Fruit fly (Drosophila melanogaster) whole organism, embryonic: ENCODE measurements around the gene CG10031.

Experiments
- ATbp ChIP-seq: fragments of 200-800 bp; sonication (Bioruptor generic); optimal IDR thresholded peaks from 2 replicates; lab custom pipeline; 2017; ENCODE audit warnings: missing biosample characterization, mild to moderate bottlenecking, missing genetic modification characterization, missing genetic modification reagents
- Atf-2 ChIP-seq: fragments of 200-800 bp; sonication (Bioruptor generic); optimal IDR thresholded peaks from 2 replicates; lab custom pipeline; 2016; ENCODE audit warnings: missing biosample characterization, missing genetic modification characterization
- BtbVII ChIP-seq: fragments of 200-800 bp; sonication (Bioruptor generic); optimal IDR thresholded peaks from 3 replicates; lab custom pipeline; 2017; ENCODE audit warnings: missing biosample characterization, mild to moderate bottlenecking, missing genetic modification characterization
- CG10431 ChIP-seq: fragments of 200-800 bp; sonication (Bioruptor generic); optimal IDR thresholded peaks from 3 replicates; lab custom pipeline; 2018; ENCODE audit warnings: missing biosample characterization, mild to moderate bottlenecking, missing genetic modification characterization
- CG15269 ChIP-seq: fragments of 200-800 bp; sonication (Bioruptor generic); optimal IDR thresholded peaks from 2 replicates; lab custom pipeline; 2018; ENCODE audit warnings: missing biosample characterization, mild to moderate bottlenecking, missing genetic modification characterization, moderate library complexity
- CG15601 ChIP-seq: fragments of 200-800 bp; sonication (Bioruptor generic); optimal IDR thresholded peaks from 3 replicates; lab custom pipeline; 2019; ENCODE audit warnings: missing biosample characterization, mild to moderate bottlenecking, missing genetic modification characterization, moderate library complexity
- CG1792 ChIP-seq: fragments of 200-800 bp; sonication (Bioruptor generic); optimal IDR thresholded peaks from 2 replicates; lab custom pipeline; 2016; ENCODE audit warnings: missing biosample characterization, missing genetic modification characterization
- CG18011 ChIP-seq: fragments of 200-800 bp; sonication (Bioruptor generic); optimal IDR thresholded peaks from 2 replicates; lab custom pipeline; 2017; ENCODE audit warnings: missing biosample characterization, missing genetic modification characterization, mild to moderate bottlenecking, moderate library complexity, missing genotype
- CG2889 ChIP-seq: fragments of 200-800 bp; sonication (Bioruptor generic); IDR thresholded peaks from 3 replicates; pipeline ENCODE4 v1.3.6; 2022; ENCODE audit warnings: missing biosample characterization, missing genetic modification characterization
- CG30431 ChIP-seq: fragments of 200-800 bp; sonication (Bioruptor generic); optimal IDR thresholded peaks from 2 replicates; lab custom pipeline; 2017; ENCODE audit warnings: missing biosample characterization, missing genetic modification characterization
- CG32772 ChIP-seq: fragments of 200-800 bp; sonication (Bioruptor generic); IDR thresholded peaks from 2 replicates; pipeline ENCODE4 v1.3.6; 2022; ENCODE audit warnings: missing biosample characterization, missing genetic modification characterization
- CG34376 ChIP-seq: fragments of 200-800 bp; sonication (Bioruptor generic); optimal IDR thresholded peaks from 2 replicates; lab custom pipeline; 2018; ENCODE audit warnings: missing biosample characterization, mild to moderate bottlenecking, missing genetic modification characterization
- CG42726 ChIP-seq: fragments of 200-800 bp; sonication (Bioruptor generic); IDR thresholded peaks from 2 replicates; pipeline ENCODE4 v1.3.6; 2022; ENCODE audit warnings: missing biosample characterization, missing genetic modification characterization; ENCODE audit not compliant: partially characterized antibody
- CG4282 ChIP-seq: fragments of 200-800 bp; sonication (Bioruptor generic); optimal IDR thresholded peaks from 2 replicates; lab custom pipeline; 2016; ENCODE audit warnings: missing biosample characterization, missing genetic modification characterization
- CG4404 ChIP-seq: fragments of 200-800 bp; sonication (Bioruptor generic); IDR thresholded peaks from 2 replicates; pipeline ENCODE4 v1.3.6; 2022; ENCODE audit warnings: missing biosample characterization, missing genetic modification characterization
- CG4617 ChIP-seq: fragments of 200-800 bp; sonication (Bioruptor generic); optimal IDR thresholded peaks from 3 replicates; lab custom pipeline; 2016; ENCODE audit warnings: missing biosample characterization, missing genetic modification characterization, borderline replicate concordance
- CG8290 ChIP-seq, 3 experiments: fragments of 200-800 bp; sonication (Bioruptor generic); optimal IDR thresholded peaks; 2 replicates each; lab custom pipeline; 2016 to 2019; ENCODE audit warnings: missing biosample characterization in 3 of 3, missing genetic modification characterization in 3 of 3, mild to moderate bottlenecking in 2 of 3, moderate library complexity in 1 of 3
- CG8388 ChIP-seq: fragments of 200-800 bp; sonication (Bioruptor generic); optimal IDR thresholded peaks from 2 replicates; lab custom pipeline; 2019; ENCODE audit warnings: missing biosample characterization, mild to moderate bottlenecking, missing genetic modification characterization, moderate library complexity
- CG9609 ChIP-seq: fragments of 200-800 bp; sonication (Bioruptor generic); optimal IDR thresholded peaks from 3 replicates; lab custom pipeline; 2016; ENCODE audit warnings: missing biosample characterization, missing genetic modification characterization
- CTCF ChIP-seq: fragments of 200-800 bp; sonication (Bioruptor generic); optimal IDR thresholded peaks from 2 replicates; lab custom pipeline; 2017; ENCODE audit warnings: missing biosample characterization, mild to moderate bottlenecking, missing genetic modification characterization, moderate library complexity
- D19B ChIP-seq: fragments of 200-800 bp; sonication (Bioruptor generic); optimal IDR thresholded peaks from 2 replicates; lab custom pipeline; 2017; ENCODE audit warnings: missing biosample characterization, mild to moderate bottlenecking, missing genetic modification characterization
- Dad ChIP-seq: fragments of 200-800 bp; sonication (Bioruptor generic); optimal IDR thresholded peaks from 3 replicates; lab custom pipeline; 2016; ENCODE audit warnings: missing biosample characterization, missing genetic modification characterization
- Dip3 ChIP-seq: fragments of 200-800 bp; sonication (Bioruptor generic); optimal IDR thresholded peaks from 3 replicates; lab custom pipeline; 2016; ENCODE audit warnings: missing biosample characterization, missing genetic modification characterization
- Gsc ChIP-seq: fragments of 200-800 bp; sonication (Bioruptor generic); IDR thresholded peaks from 2 replicates; pipeline ENCODE4 v1.3.6; 2022; ENCODE audit warnings: missing biosample characterization, missing genetic modification characterization
- Gug ChIP-seq: fragments of 200-800 bp; sonication (Bioruptor generic); IDR thresholded peaks from 4 replicates; pipeline ENCODE4 v1.3.6; 2022; ENCODE audit warnings: missing biosample characterization, missing genetic modification characterization
- Hmx ChIP-seq: fragments of 200-800 bp; sonication (Bioruptor generic); optimal IDR thresholded peaks from 2 replicates; lab custom pipeline; 2016; ENCODE audit warnings: missing biosample characterization, missing genetic modification characterization
- Lhr ChIP-seq: fragments of 200-800 bp; sonication (Bioruptor generic); optimal IDR thresholded peaks from 3 replicates; lab custom pipeline; 2017; ENCODE audit warnings: mild to moderate bottlenecking, missing biosample characterization, missing genetic modification reagents, missing genetic modification characterization
- Lpt ChIP-seq: fragments of >200 bp; optimal IDR thresholded peaks from 2 replicates; lab custom pipeline; 2018; ENCODE audit warnings: missing biosample characterization, missing genetic modification characterization
- NfI ChIP-seq: fragments of 200-800 bp; sonication (Bioruptor generic); optimal IDR thresholded peaks from 3 replicates; lab custom pipeline; 2018; ENCODE audit warnings: missing biosample characterization, mild to moderate bottlenecking, missing genetic modification characterization, moderate library complexity
- Ravus ChIP-seq: fragments of 200-800 bp; sonication (Bioruptor generic); IDR thresholded peaks from 2 replicates; pipeline ENCODE4 v1.3.6; 2022; ENCODE audit warnings: missing biosample characterization, missing genetic modification characterization
- Scr ChIP-seq: fragments of 200-800 bp; sonication (Bioruptor generic); IDR thresholded peaks from 2 replicates; pipeline ENCODE4 v1.3.6; 2022; ENCODE audit warnings: missing biosample characterization, missing genetic modification characterization; ENCODE audit not compliant: partially characterized antibody
- Tbp ChIP-seq: fragments of >200 bp; optimal IDR thresholded peaks from 2 replicates; lab custom pipeline; 2018; ENCODE audit warnings: missing biosample characterization, missing genetic modification characterization
- az2 ChIP-seq: fragments of 200-800 bp; sonication (Bioruptor generic); optimal IDR thresholded peaks from 3 replicates; lab custom pipeline; 2016; ENCODE audit warnings: missing biosample characterization, missing genetic modification characterization
- dmrt11E ChIP-seq: fragments of 200-800 bp; sonication (Bioruptor generic); optimal IDR thresholded peaks from 3 replicates; lab custom pipeline; 2018; ENCODE audit warnings: missing biosample characterization, mild to moderate bottlenecking, missing genetic modification characterization, moderate library complexity
- fru ChIP-seq: fragments of >200 bp; optimal IDR thresholded peaks from 2 replicates; lab custom pipeline; 2017
- ftz-f1 ChIP-seq: fragments of 200-800 bp; sonication (Bioruptor generic); optimal IDR thresholded peaks from 2 replicates; lab custom pipeline; 2016; ENCODE audit warnings: missing biosample characterization, missing genetic modification characterization
- hkb ChIP-seq, 2 experiments: fragments of 200-800 bp in 1 of 2; fragments of >200 bp in 1 of 2; sonication (Bioruptor generic) in 1 of 2; IDR thresholded peaks in 1 of 2; optimal IDR thresholded peaks in 1 of 2; 2 replicates each; pipeline versions ENCODE4 v1.3.6 to Lab custom; 2017 to 2022; ENCODE audit warnings: missing biosample characterization in 1 of 2, missing genetic modification characterization in 1 of 2
- kay ChIP-seq: fragments of 200-800 bp; sonication (Bioruptor generic); optimal IDR thresholded peaks from 2 replicates; lab custom pipeline; 2016; ENCODE audit warnings: missing biosample characterization, missing genetic modification characterization
- mam ChIP-seq: fragments of 200-800 bp; sonication (Bioruptor generic); optimal IDR thresholded peaks from 3 replicates; lab custom pipeline; 2016; ENCODE audit warnings: missing biosample characterization, missing genetic modification characterization
- nerfin-2 ChIP-seq: fragments of 200-800 bp; sonication (Bioruptor generic); IDR thresholded peaks from 2 replicates; pipeline ENCODE4 v1.3.6; 2022; ENCODE audit warnings: missing biosample characterization, missing genetic modification characterization; ENCODE audit not compliant: partially characterized antibody
- pfk ChIP-seq: fragments of 200-800 bp; sonication (Bioruptor generic); optimal IDR thresholded peaks from 2 replicates; lab custom pipeline; 2018; ENCODE audit warnings: missing biosample characterization, mild to moderate bottlenecking, missing genetic modification characterization, moderate library complexity
- phol ChIP-seq: fragments of 200-800 bp; sonication (Bioruptor generic); optimal IDR thresholded peaks from 3 replicates; lab custom pipeline; 2018; ENCODE audit warnings: missing biosample characterization, mild to moderate bottlenecking, missing genetic modification characterization, moderate library complexity
- repo ChIP-seq: fragments of 200-800 bp; sonication (Bioruptor generic); optimal IDR thresholded peaks from 2 replicates; lab custom pipeline; 2016; ENCODE audit warnings: missing biosample characterization, missing genetic modification characterization
- run ChIP-seq: fragments of 200-800 bp; sonication (Bioruptor generic); optimal IDR thresholded peaks from 3 replicates; lab custom pipeline; 2018; ENCODE audit warnings: missing biosample characterization, mild to moderate bottlenecking, missing genetic modification characterization
- schlank ChIP-seq: fragments of 200-800 bp; sonication (Bioruptor generic); optimal IDR thresholded peaks from 2 replicates; lab custom pipeline; 2018; ENCODE audit warnings: missing biosample characterization, mild to moderate bottlenecking, missing genetic modification characterization
- sisA ChIP-seq: fragments of 200-800 bp; sonication (Bioruptor generic); IDR thresholded peaks from 2 replicates; pipeline ENCODE4 v1.3.6; 2022; ENCODE audit warnings: missing biosample characterization, missing genetic modification characterization
- sqz ChIP-seq: fragments of 200-800 bp; sonication (Bioruptor generic); optimal IDR thresholded peaks from 3 replicates; lab custom pipeline; 2018; ENCODE audit warnings: missing biosample characterization, mild to moderate bottlenecking, missing genetic modification characterization
- stc ChIP-seq: fragments of 200-800 bp; sonication (Bioruptor generic); IDR thresholded peaks from 2 replicates; pipeline ENCODE4 v1.3.6; 2022; ENCODE audit warnings: missing biosample characterization, missing genetic modification characterization
- wdn ChIP-seq: fragments of 200-800 bp; sonication (Bioruptor generic); IDR thresholded peaks from 2 replicates; pipeline ENCODE4 v1.3.6; 2022; ENCODE audit warnings: missing biosample characterization, missing genetic modification characterization

CG10031 gene

dm6 chr2L:3657349-3658142 lies 41.3 kb downstream of the CG10031 start (continued):
- TF ChIP-seq mam (GFP tag; lab: Kevin White, UChicago) (peak; percentile 30), CG30431 (GFP tag; lab: Kevin White, UChicago) (no peak), Tbp (no peak), Scr (no peak), CG9609 (GFP tag; lab: Kevin White, UChicago) (no peak), pfk (GFP tag; lab: Kevin White, UChicago) (no peak), schlank (no peak), Gsc (no peak), Lhr (GFP tag; lab: Kevin White, UChicago) (peak; percentile 80), fru (lab: Kevin White, UChicago) (no peak), Lpt (GFP tag; lab: Kevin White, UChicago) (no peak), ATbp (GFP tag; lab: Kevin White, UChicago) (no peak), CG10431 (no peak), ftz-f1 (GFP tag; lab: Kevin White, UChicago) (no peak), repo (GFP tag; lab: Kevin White, UChicago) (peak; percentile 15), run (peak; percentile 11), Dip3 (GFP tag; lab: Kevin White, UChicago) (peak; percentile 26), Atf-2 (GFP tag; lab: Kevin White, UChicago) (no peak), phol (peak; percentile 83), D19B (no peak), Ravus (GFP tag; lab: Robert Waterston, UW) (no peak), CG18011 (GFP tag; lab: Kevin White, UChicago) (no peak), CG8388 (peak; percentile 2), CG42726 (peak; percentile 90), CG8290 (GFP tag; optimal IDR thresholded peaks at IDR 0.05; lab: Kevin White, UChicago) (peak; percentile 66), CG8290 (tag; optimal IDR thresholded peaks at IDR 0.05; lab: Kevin White, UChicago) (peak in 1 of 2 experiments; percentile 87), BtbVII (no peak), CG15269 (tag; lab: Kevin White, UChicago) (no peak), CTCF (GFP tag; lab: Kevin White, UChicago) (peak; percentile 100), wdn (GFP tag; lab: Robert Waterston, UW) (no peak), CG4404 (GFP tag; lab: Robert Waterston, UW) (no peak), CG4617 (peak; percentile 30), stc (GFP tag; lab: Robert Waterston, UW) (0 out of 2 replicates have a peak, but pooled peaks have one; percentile 17), hkb (optimal IDR thresholded peaks at IDR 0.05; lab: Kevin White, UChicago) (no peak), hkb (GFP tag; IDR thresholded peaks at IDR 0.05; lab: Robert Waterston, UW) (peak; percentile 34; the same call in 1 of the 2 replicates), kay (GFP tag; lab: Kevin White, UChicago) (peak; percentile 54), CG32772 (GFP tag; lab: Robert Waterston, UW) (peak; percentile 67), CG1792 (GFP tag; lab: Kevin White, UChicago) (peak; percentile 54), Dad (peak; percentile 35), CG34376 (GFP tag; lab: Kevin White, UChicago) (peak; percentile 7), CG2889 (GFP tag; lab: Robert Waterston, UW) (no peak), nerfin-2 (no peak), NfI (GFP tag; lab: Kevin White, UChicago) (peak; percentile 59), az2 (GFP tag; lab: Kevin White, UChicago) (peak; percentile 62), sqz (GFP tag; lab: Kevin White, UChicago) (no peak), CG4282 (GFP tag; lab: Kevin White, UChicago) (no peak), CG15601 (tag; lab: Kevin White, UChicago) (peak; percentile 47), dmrt11E (peak; percentile 45), Hmx (GFP tag; lab: Kevin White, UChicago) (peak; percentile 3), sisA (GFP tag; lab: Robert Waterston, UW) (peak; percentile 57), Gug (GFP tag; lab: Robert Waterston, UW) (0 out of 4 replicates have a peak, but pooled peaks have one; percentile 12)
